Worm (Caenorhabditis elegans): ENCODE measurements around the gene C42D4.13.

- TF ChIP-seq ztf-23 (GFP tag; IDR thresholded peaks at IDR 0.05): no peak
- no peak for TF ChIP-seq klf-2 (GFP tag; conservative IDR thresholded peaks at IDR 0.05)
- TF ChIP-seq cog-1 (tag; optimal IDR thresholded peaks at IDR 0.05): no peak
- no peak for TF ChIP-seq T22C8.4 (GFP tag; IDR thresholded peaks at IDR 0.05)
- no peak for TF ChIP-seq flt-1 (GFP tag; IDR thresholded peaks at IDR 0.05)
- TF ChIP-seq ztf-29 (GFP tag; IDR thresholded peaks at IDR 0.05): no peak
Measured at ce11 chrIV:7153362-7153761, 34.6 kb downstream of the C42D4.13 start, which contains the start of gene C34D4.3.
